Worm (Caenorhabditis elegans): ENCODE results near the gene F46C3.7.

Gene F46C3.7

ce11 chrX:11466444-11467319 lies 26.8 kb downstream of the F46C3.7 start:
- TF ChIP-seq unc-39 (tag; optimal IDR thresholded peaks at IDR 0.05) (no peak), R02D3.7 (tag; optimal IDR thresholded peaks at IDR 0.05) (no peak), ama-1 (optimal IDR thresholded peaks at IDR 0.05) (no peak), nhr-43 (tag; optimal IDR thresholded peaks at IDR 0.05; ENCODE audit: poor library complexity, severe bottlenecking) (no peak), pha-4 (tag; optimal IDR thresholded peaks at IDR 0.05) (peak; percentile 83), nhr-23 (tag; optimal IDR thresholded peaks at IDR 0.05) (no peak), nhr-11 (tag; optimal IDR thresholded peaks at IDR 0.05) (no peak)

DNA sequence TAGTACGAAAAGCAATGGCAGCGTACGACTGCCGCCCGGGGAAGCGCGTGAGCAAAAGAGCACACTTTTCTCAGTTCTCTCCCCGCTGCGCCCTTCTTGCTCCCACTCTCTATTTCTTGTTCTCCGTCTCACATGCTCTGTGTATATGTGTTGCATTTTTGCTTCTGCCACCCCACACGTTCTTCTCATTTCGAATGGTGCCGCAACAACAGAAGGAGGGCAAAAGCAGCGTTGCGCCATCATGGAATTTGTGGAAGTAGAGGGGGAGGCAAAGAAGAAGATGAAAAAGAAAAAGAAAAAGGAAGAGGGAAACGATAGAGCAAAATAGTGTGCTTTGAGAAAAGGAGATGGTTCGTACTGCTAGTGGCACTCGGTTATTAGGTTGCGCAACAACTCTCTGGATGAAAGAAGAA lies 27.5 kb downstream of the F46C3.7 start:
- TF ChIP-seq mml-1 (tag; optimal IDR thresholded peaks at IDR 0.05) (no peak), unc-39 (tag; optimal IDR thresholded peaks at IDR 0.05) (no peak), fos-1 (tag; optimal IDR thresholded peaks at IDR 0.05) (no peak), R02D3.7 (tag; optimal IDR thresholded peaks at IDR 0.05) (no peak), lsy-12 (tag; optimal IDR thresholded peaks at IDR 0.05) (peak; percentile 8), elt-2 (tag; optimal IDR thresholded peaks at IDR 0.05) (peak; percentile 49), skn-1 (tag; optimal IDR thresholded peaks at IDR 0.05) (peak; percentile 56), fkh-10 (GFP tag; optimal IDR thresholded peaks at IDR 0.05) (peak; percentile 77), nhr-23 (tag; optimal IDR thresholded peaks at IDR 0.05) (no peak), nhr-237 (tag; optimal IDR thresholded peaks at IDR 0.05) (no peak), lin-15B (tag; optimal IDR thresholded peaks at IDR 0.05) (peak; percentile 13), nhr-25 (tag; optimal IDR thresholded peaks at IDR 0.05) (no peak), daf-12 (tag; optimal IDR thresholded peaks at IDR 0.05) (no peak), ama-1 (optimal IDR thresholded peaks at IDR 0.05) (peak; percentile 20), tbx-2 (tag; optimal IDR thresholded peaks at IDR 0.05) (peak; percentile 53), nhr-43 (tag; optimal IDR thresholded peaks at IDR 0.05; ENCODE audit: poor library complexity, severe bottlenecking) (no peak), aly-2 (tag; optimal IDR thresholded peaks at IDR 0.05) (no peak), mdl-1 (tag; optimal IDR thresholded peaks at IDR 0.05) (peak; percentile 67), ceh-16 (tag; optimal IDR thresholded peaks at IDR 0.05) (no peak), nhr-76 (tag; optimal IDR thresholded peaks at IDR 0.05) (no peak), sea-2 (GFP tag; optimal IDR thresholded peaks at IDR 0.05) (no peak), ceh-28 (tag; optimal IDR thresholded peaks at IDR 0.05) (no peak), elt-1 (tag; optimal IDR thresholded peaks at IDR 0.05) (no peak), zag-1 (tag; optimal IDR thresholded peaks at IDR 0.05) (no peak), hmg-11 (tag; optimal IDR thresholded peaks at IDR 0.05) (peak; percentile 32), ztf-4 (tag; optimal IDR thresholded peaks at IDR 0.05) (peak; percentile 60), eor-1 (tag; optimal IDR thresholded peaks at IDR 0.05) (no peak), nhr-28 (tag; optimal IDR thresholded peaks at IDR 0.05) (no peak), nfya-1 (tag; optimal IDR thresholded peaks at IDR 0.05; ENCODE audit: insufficient read depth) (peak; percentile 89), jun-1 (tag; optimal IDR thresholded peaks at IDR 0.05) (peak; percentile 35), ZK546.5 (tag; optimal IDR thresholded peaks at IDR 0.05) (no peak), nhr-67 (tag; optimal IDR thresholded peaks at IDR 0.05) (no peak), pha-4 (tag; optimal IDR thresholded peaks at IDR 0.05) (peak; percentile 37), ztf-11 (tag; optimal IDR thresholded peaks at IDR 0.05) (no peak), nhr-11 (tag; optimal IDR thresholded peaks at IDR 0.05) (peak; percentile 12), nhr-12 (tag; optimal IDR thresholded peaks at IDR 0.05) (no peak), lin-39 (tag; optimal IDR thresholded peaks at IDR 0.05) (peak; percentile 90), pqm-1 (tag; optimal IDR thresholded peaks at IDR 0.05) (peak; percentile 25), unc-62 (GFP tag; optimal IDR thresholded peaks at IDR 0.05) (peak; percentile 29), egl-5 (tag; optimal IDR thresholded peaks at IDR 0.05) (peak; percentile 30), egl-27 (tag; optimal IDR thresholded peaks at IDR 0.05) (peak; percentile 29), snpc-4 (tag; optimal IDR thresholded peaks at IDR 0.05) (peak; percentile 65), ceh-9 (tag; optimal IDR thresholded peaks at IDR 0.05) (no peak), nhr-77 (tag; optimal IDR thresholded peaks at IDR 0.05) (no peak), elt-3 (tag; optimal IDR thresholded peaks at IDR 0.05) (no peak), fkh-2 (tag; optimal IDR thresholded peaks at IDR 0.05) (peak; percentile 10), ceh-82 (tag; optimal IDR thresholded peaks at IDR 0.05) (no peak)

Data from whole organism, L3 larva.